Worm (Caenorhabditis elegans) whole organism, L1 larva: ENCODE results near the gene fozi-1.

Experiments used
- ama-1 ChIP-seq: fragments of 150-350 bp; optimal IDR thresholded peaks from 2 replicates; lab custom pipeline; 2014
- ceh-8 ChIP-seq: fragments of 200-800 bp; sonication (Bioruptor generic); optimal IDR thresholded peaks from 2 replicates; lab custom pipeline; 2018; ENCODE audit warnings: mild to moderate bottlenecking, missing genetic modification characterization, moderate library complexity, missing compliant biosample characterization
- egl-27 ChIP-seq, 2 experiments: fragments of 150-350 bp in 1 of 2; sonication (generic microtip); optimal IDR thresholded peaks; 3 replicates each; lab custom pipeline; 2017 to 2018; ENCODE audit warnings: missing biosample characterization in 2 of 2, missing genetic modification characterization in 2 of 2, missing genetic modification reagents in 2 of 2
- fos-1 ChIP-seq: fragments of 150-350 bp; optimal IDR thresholded peaks from 2 replicates; lab custom pipeline; 2014; ENCODE audit warnings: missing biosample characterization, missing genetic modification characterization
- nhr-11 ChIP-seq: fragments of 150-350 bp; optimal IDR thresholded peaks from 2 replicates; lab custom pipeline; 2014; ENCODE audit warnings: missing biosample characterization, missing genetic modification characterization
- nhr-77 ChIP-seq: fragments of 150-350 bp; optimal IDR thresholded peaks from 2 replicates; lab custom pipeline; 2014; ENCODE audit warnings: missing biosample characterization, missing genetic modification characterization
- skn-1 ChIP-seq: fragments of 150-350 bp; optimal IDR thresholded peaks from 2 replicates; lab custom pipeline; 2014; ENCODE audit warnings: missing biosample characterization, missing genetic modification characterization
- sptf-1 ChIP-seq: fragments of 150-350 bp; optimal IDR thresholded peaks from 2 replicates; lab custom pipeline; 2014; ENCODE audit warnings: missing biosample characterization, missing genetic modification characterization
- ztf-11 ChIP-seq, 2 experiments: sonication (generic microtip); optimal IDR thresholded peaks; 2 replicates each; lab custom pipeline; 2016 to 2017; ENCODE audit warnings: missing genetic modification characterization in 2 of 2, missing biosample characterization in 1 of 2, missing compliant biosample characterization in 1 of 2
- ztf-4 ChIP-seq: fragments of 150-350 bp; optimal IDR thresholded peaks from 2 replicates; lab custom pipeline; 2014; ENCODE audit warnings: missing biosample characterization, missing genetic modification characterization

DNA sequence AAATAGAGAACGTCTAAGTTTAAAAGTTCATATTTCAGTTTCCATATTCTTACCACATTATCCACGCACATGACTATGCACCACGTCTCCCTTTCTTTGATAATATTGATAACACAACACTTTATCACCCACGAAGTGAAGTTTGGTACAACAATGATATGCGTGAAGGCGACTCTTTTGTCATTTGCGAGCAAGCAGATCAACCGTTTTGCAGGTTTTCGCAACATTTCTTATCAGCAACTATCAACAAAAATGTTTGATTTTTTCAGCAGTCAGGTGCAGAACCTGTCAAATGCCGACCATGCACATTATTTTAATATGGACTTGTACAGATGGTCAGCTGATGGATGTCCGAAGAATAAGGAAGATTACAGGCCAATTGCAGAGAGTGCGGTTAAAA lies 44.9 kb downstream of the fozi-1 start:
- TF ChIP-seq ztf-11 (tag; optimal IDR thresholded peaks at IDR 0.05; lab: Kevin White, UChicago) (no peak), ceh-8 (GFP tag; lab: Kevin White, UChicago) (no peak), fos-1 (tag; lab: Kevin White, UChicago) (no peak), nhr-11 (tag; lab: Kevin White, UChicago) (no peak), ama-1 (lab: Kevin White, UChicago) (no peak), nhr-77 (no peak), ztf-4 (tag; lab: Kevin White, UChicago) (no peak), skn-1 (tag; lab: Kevin White, UChicago) (no peak), sptf-1 (tag; lab: Kevin White, UChicago) (no peak), egl-27 (tag; optimal IDR thresholded peaks at IDR 0.05; lab: Kevin White, UChicago) (no peak)
